Worm (Caenorhabditis elegans) whole organism, L3 larva: ENCODE data around the gene dna-2.

Experiments
- R02D3.7 ChIP-seq: fragments of 150-350 bp; optimal IDR thresholded peaks from 2 replicates; lab custom pipeline; 2014; ENCODE audit warnings: missing biosample characterization, missing genetic modification characterization
- ama-1 ChIP-seq: fragments of 150-350 bp; optimal IDR thresholded peaks from 2 replicates; lab custom pipeline; 2018
- ceh-82 ChIP-seq: fragments of 150-350 bp; optimal IDR thresholded peaks from 2 replicates; lab custom pipeline; 2014; ENCODE audit warnings: missing biosample characterization, missing genetic modification characterization
- elt-3 ChIP-seq, 3 experiments: fragments of 150-350 bp in 1 of 3; sonication (generic microtip) in 2 of 3; optimal IDR thresholded peaks; 2 replicates in 2 of 3; 4 replicates in 1 of 3; lab custom pipeline; 2014 to 2017; ENCODE audit warnings: missing biosample characterization in 3 of 3, missing genetic modification characterization in 3 of 3
- hmg-11 ChIP-seq: sonication (generic microtip); optimal IDR thresholded peaks from 2 replicates; lab custom pipeline; 2016; ENCODE audit warnings: missing genetic modification characterization, missing compliant biosample characterization
- nhr-11 ChIP-seq: fragments of 150-350 bp; optimal IDR thresholded peaks from 2 replicates; lab custom pipeline; 2014; ENCODE audit warnings: missing biosample characterization, missing genetic modification characterization
- nhr-237 ChIP-seq: fragments of 150-350 bp; optimal IDR thresholded peaks from 2 replicates; lab custom pipeline; 2014; ENCODE audit warnings: missing biosample characterization, missing genetic modification characterization
- nhr-67 ChIP-seq: fragments of 150-350 bp; optimal IDR thresholded peaks from 2 replicates; lab custom pipeline; 2014; ENCODE audit warnings: missing biosample characterization, missing genetic modification characterization
- pqm-1 ChIP-seq: fragments of 150-350 bp; optimal IDR thresholded peaks from 2 replicates; lab custom pipeline; 2017; ENCODE audit warnings: missing biosample characterization, missing genetic modification characterization, inconsistent platforms
- sea-2 ChIP-seq: fragments of 150-350 bp; sonication (generic microtip); optimal IDR thresholded peaks from 4 replicates; lab custom pipeline; 2014; ENCODE audit warnings: missing biosample characterization, missing genetic modification reagents, missing genetic modification characterization
- zag-1 ChIP-seq: fragments of 150-350 bp; optimal IDR thresholded peaks from 2 replicates; lab custom pipeline; 2014; ENCODE audit warnings: missing biosample characterization, missing genetic modification characterization
- ztf-11 ChIP-seq: fragments of 150-350 bp; optimal IDR thresholded peaks from 2 replicates; lab custom pipeline; 2014; ENCODE audit warnings: missing biosample characterization, missing genetic modification characterization
- ztf-4 ChIP-seq: fragments of 150-350 bp; optimal IDR thresholded peaks from 2 replicates; lab custom pipeline; 2014; ENCODE audit warnings: missing biosample characterization, missing genetic modification characterization

- no peak for TF ChIP-seq elt-3 (tag; optimal IDR thresholded peaks at IDR 0.05; lab: Kevin White, UChicago)
- no peak for TF ChIP-seq zag-1 (tag; lab: Kevin White, UChicago)
- TF ChIP-seq sea-2 (GFP tag; lab: Kevin White, UChicago), result no peak
- no peak for TF ChIP-seq hmg-11 (tag; lab: Kevin White, UChicago)
- peak; percentile 100 for TF ChIP-seq ama-1
- TF ChIP-seq nhr-237 (tag; lab: Kevin White, UChicago), result no peak
- no peak for TF ChIP-seq nhr-11 (tag; lab: Kevin White, UChicago)
- no peak for TF ChIP-seq ceh-82 (tag; lab: Kevin White, UChicago)
- no peak for TF ChIP-seq R02D3.7 (tag; lab: Kevin White, UChicago)
- TF ChIP-seq ztf-11, result no peak
- TF ChIP-seq ztf-4 (tag; lab: Kevin White, UChicago), result peak; percentile 83
- no peak for TF ChIP-seq pqm-1 (tag; lab: Kevin White, UChicago)
- TF ChIP-seq nhr-67 (tag; lab: Kevin White, UChicago), result no peak
Measured at ce11 chrII:11756684-11757107, 21.5 kb upstream of the dna-2 start.
